Fruit fly (Drosophila melanogaster): ENCODE data around the gene Gk1.
A peak's percentile ranks its signal among the peaks of the same experiment; 100 is the strongest.

The Gk1 gene

DNA sequence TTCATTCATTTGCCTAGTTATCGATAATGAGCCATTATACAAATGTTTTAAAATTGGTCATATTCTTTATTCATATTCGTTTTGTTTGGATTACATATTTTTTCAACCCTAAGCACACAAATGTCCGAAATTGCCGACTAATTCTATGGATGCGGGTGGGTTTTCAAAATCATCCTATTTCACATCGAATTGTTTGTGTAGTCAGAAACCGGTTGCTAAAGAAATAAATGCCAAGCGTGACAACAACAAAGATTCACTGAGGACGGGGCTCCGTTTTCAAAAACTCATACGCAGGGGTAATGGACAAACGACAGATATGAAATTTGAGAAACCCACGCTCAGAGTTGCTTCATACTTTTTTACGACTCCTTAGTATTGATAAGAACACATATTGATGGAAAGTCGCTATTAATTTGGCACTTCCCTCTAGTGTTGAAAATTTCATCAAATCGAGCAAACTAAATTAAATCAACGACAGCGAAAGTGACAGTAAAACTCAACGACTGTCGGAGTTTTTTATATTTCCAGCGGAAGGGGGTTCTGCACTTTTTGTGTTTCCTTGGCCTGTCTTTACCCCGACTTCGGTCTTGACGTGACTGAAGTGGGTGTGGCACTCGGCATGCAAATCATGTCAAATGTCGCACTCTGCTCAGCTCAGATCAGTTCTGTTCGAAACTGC lies 46.1 kb downstream of the Gk1 start:
- TF ChIP-seq fru (GFP tag; optimal IDR thresholded peaks at IDR 0.05): no peak
- TF ChIP-seq br (GFP tag; optimal IDR thresholded peaks at IDR 0.05): no peak
- TF ChIP-seq Dif (GFP tag; optimal IDR thresholded peaks at IDR 0.05; ENCODE audit: partially characterized antibody): no peak
- TF ChIP-seq rgr (GFP tag; optimal IDR thresholded peaks at IDR 0.05): no peak
- TF ChIP-seq Rel (GFP tag; optimal IDR thresholded peaks at IDR 0.05): no peak
- TF ChIP-seq Rel (tag; optimal IDR thresholded peaks at IDR 0.05): no peak
- TF ChIP-seq dsf (GFP tag; optimal IDR thresholded peaks at IDR 0.05; ENCODE audit: borderline replicate concordance): no peak
- TF ChIP-seq dl (GFP tag; optimal IDR thresholded peaks at IDR 0.05; ENCODE audit: insufficient read depth in 1 of 2, partially characterized antibody in 2 of 2): no peak
- no peak for TF ChIP-seq Hr78 (GFP tag; optimal IDR thresholded peaks at IDR 0.05)
- no peak for TF ChIP-seq Abd-B (GFP tag; optimal IDR thresholded peaks at IDR 0.05)
- no peak for TF ChIP-seq CrebA (GFP tag; optimal IDR thresholded peaks at IDR 0.05; ENCODE audit: borderline replicate concordance)
- no peak for TF ChIP-seq woc (GFP tag; optimal IDR thresholded peaks at IDR 0.05)
- no peak for TF ChIP-seq sv (GFP tag; optimal IDR thresholded peaks at IDR 0.05)
- no peak for TF ChIP-seq Hr83 (GFP tag; optimal IDR thresholded peaks at IDR 0.05; ENCODE audit: poor library complexity, severe bottlenecking)

DNA sequence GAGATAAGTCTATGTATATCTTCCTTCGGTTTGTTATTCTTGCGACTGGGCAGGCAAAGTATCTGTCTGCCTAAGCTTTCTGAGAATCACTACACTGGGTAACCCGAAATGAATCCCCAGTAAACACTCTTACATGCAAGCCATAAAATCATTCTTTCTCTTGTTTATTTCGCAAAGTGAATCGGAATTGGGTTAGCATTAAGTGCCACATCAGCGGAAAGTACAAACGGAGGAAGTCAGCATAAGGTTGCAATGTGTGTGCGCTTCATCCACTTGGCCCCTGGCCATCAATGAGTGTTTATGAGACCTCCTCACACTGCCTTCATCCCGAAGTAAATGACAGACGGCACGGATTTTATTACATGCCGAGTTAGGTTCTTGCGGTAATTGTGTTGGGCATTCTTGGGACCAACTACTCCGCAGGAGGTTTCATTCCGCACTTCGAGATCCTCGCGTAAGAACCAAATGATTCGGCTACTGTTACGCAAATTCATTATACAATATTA lies 47.9 kb downstream of the Gk1 start:
- TF ChIP-seq sage (GFP tag; optimal IDR thresholded peaks at IDR 0.05) (no peak), fru (GFP tag; optimal IDR thresholded peaks at IDR 0.05) (no peak), ey (GFP tag; optimal IDR thresholded peaks at IDR 0.05) (no peak), lola (GFP tag; optimal IDR thresholded peaks at IDR 0.05) (no peak), dl (GFP tag; optimal IDR thresholded peaks at IDR 0.05; ENCODE audit: insufficient read depth in 1 of 2, partially characterized antibody in 2 of 2) (no peak), Hnf4 (GFP tag; optimal IDR thresholded peaks at IDR 0.05) (no peak), pan (optimal IDR thresholded peaks at IDR 0.05) (no peak), Rel (GFP tag; optimal IDR thresholded peaks at IDR 0.05) (no peak), Rel (tag; optimal IDR thresholded peaks at IDR 0.05) (no peak), Vsx2 (GFP tag; optimal IDR thresholded peaks at IDR 0.05; ENCODE audit: partially characterized antibody) (no peak), brk (GFP tag; optimal IDR thresholded peaks at IDR 0.05) (no peak), foxo (GFP tag; optimal IDR thresholded peaks at IDR 0.05) (no peak), OdsH (GFP tag; optimal IDR thresholded peaks at IDR 0.05) (no peak)

DNA sequence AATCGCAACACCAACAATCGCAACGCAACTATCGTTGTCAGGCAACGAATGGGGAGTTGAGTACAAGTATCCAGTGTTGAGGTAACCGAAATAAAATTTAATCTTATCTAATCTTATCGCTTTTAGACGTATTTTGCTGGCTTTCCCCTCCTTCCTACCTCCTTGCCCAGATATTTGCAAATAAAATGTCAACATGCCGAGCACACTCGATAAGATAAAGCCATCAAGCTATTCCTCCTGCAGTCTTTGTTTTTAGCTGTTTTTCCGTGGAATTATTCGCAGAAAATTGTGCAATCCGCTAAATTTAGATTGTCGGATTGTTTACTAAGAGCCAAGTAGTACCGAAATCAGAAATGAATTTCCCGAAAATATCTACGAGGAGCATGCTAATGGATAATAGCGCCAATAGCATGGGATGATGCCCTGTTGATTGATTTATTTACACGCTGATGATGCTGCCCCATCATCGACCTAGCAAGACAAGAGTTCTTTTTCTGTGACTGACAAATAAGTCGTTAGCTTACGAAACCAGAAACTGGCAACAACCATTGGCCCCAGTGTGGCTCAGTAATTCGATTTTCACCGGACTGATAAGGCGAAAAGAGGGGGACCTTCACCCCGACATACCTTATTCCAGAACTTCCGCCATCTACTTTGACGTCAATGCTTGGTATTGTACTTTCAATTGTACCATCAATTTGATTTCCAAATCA lies 48.9 kb downstream of the Gk1 start:
- TF ChIP-seq psq (GFP tag; optimal IDR thresholded peaks at IDR 0.05) (peak; percentile 6), OdsH (GFP tag; optimal IDR thresholded peaks at IDR 0.05) (peak; percentile 32), brk (GFP tag; optimal IDR thresholded peaks at IDR 0.05) (peak; percentile 39), dmrt93B (GFP tag; optimal IDR thresholded peaks at IDR 0.05) (no peak), Sp1 (GFP tag; optimal IDR thresholded peaks at IDR 0.05) (no peak), rgr (GFP tag; optimal IDR thresholded peaks at IDR 0.05) (peak; percentile 17), fru (GFP tag; optimal IDR thresholded peaks at IDR 0.05) (peak; percentile 27), sage (GFP tag; optimal IDR thresholded peaks at IDR 0.05) (no peak), Jra (GFP tag; optimal IDR thresholded peaks at IDR 0.05) (peak; percentile 9), Abd-B (GFP tag; optimal IDR thresholded peaks at IDR 0.05) (no peak), CG32264 (GFP tag; optimal IDR thresholded peaks at IDR 0.05) (no peak), pan (optimal IDR thresholded peaks at IDR 0.05) (no peak), tai (GFP tag; optimal IDR thresholded peaks at IDR 0.05) (no peak), Vsx2 (GFP tag; optimal IDR thresholded peaks at IDR 0.05; ENCODE audit: partially characterized antibody) (peak; percentile 4), dsf (GFP tag; optimal IDR thresholded peaks at IDR 0.05; ENCODE audit: borderline replicate concordance) (no peak), CG9705 (GFP tag; optimal IDR thresholded peaks at IDR 0.05) (no peak), Mio (GFP tag; optimal IDR thresholded peaks at IDR 0.05) (no peak), Dfd (GFP tag; optimal IDR thresholded peaks at IDR 0.05) (no peak), Rel (GFP tag; optimal IDR thresholded peaks at IDR 0.05) (no peak), Rel (tag; optimal IDR thresholded peaks at IDR 0.05) (peak; percentile 56), h (GFP tag; optimal IDR thresholded peaks at IDR 0.05) (peak; percentile 59), dl (GFP tag; optimal IDR thresholded peaks at IDR 0.05; ENCODE audit: insufficient read depth in 1 of 2, partially characterized antibody in 2 of 2) (no peak), Hnf4 (GFP tag; optimal IDR thresholded peaks at IDR 0.05) (peak; percentile 35), foxo (GFP tag; optimal IDR thresholded peaks at IDR 0.05) (peak in 1 of 2 experiments; percentile 35), GATAd (GFP tag; optimal IDR thresholded peaks at IDR 0.05) (no peak), N (GFP tag; optimal IDR thresholded peaks at IDR 0.05) (no peak), br (GFP tag; optimal IDR thresholded peaks at IDR 0.05) (peak; percentile 6), sv (GFP tag; optimal IDR thresholded peaks at IDR 0.05) (no peak)

All from whole organism, wandering third instar larva.